Worm (Caenorhabditis elegans): ENCODE data around the gene W05H9.2.

Gene W05H9.2

DNA sequence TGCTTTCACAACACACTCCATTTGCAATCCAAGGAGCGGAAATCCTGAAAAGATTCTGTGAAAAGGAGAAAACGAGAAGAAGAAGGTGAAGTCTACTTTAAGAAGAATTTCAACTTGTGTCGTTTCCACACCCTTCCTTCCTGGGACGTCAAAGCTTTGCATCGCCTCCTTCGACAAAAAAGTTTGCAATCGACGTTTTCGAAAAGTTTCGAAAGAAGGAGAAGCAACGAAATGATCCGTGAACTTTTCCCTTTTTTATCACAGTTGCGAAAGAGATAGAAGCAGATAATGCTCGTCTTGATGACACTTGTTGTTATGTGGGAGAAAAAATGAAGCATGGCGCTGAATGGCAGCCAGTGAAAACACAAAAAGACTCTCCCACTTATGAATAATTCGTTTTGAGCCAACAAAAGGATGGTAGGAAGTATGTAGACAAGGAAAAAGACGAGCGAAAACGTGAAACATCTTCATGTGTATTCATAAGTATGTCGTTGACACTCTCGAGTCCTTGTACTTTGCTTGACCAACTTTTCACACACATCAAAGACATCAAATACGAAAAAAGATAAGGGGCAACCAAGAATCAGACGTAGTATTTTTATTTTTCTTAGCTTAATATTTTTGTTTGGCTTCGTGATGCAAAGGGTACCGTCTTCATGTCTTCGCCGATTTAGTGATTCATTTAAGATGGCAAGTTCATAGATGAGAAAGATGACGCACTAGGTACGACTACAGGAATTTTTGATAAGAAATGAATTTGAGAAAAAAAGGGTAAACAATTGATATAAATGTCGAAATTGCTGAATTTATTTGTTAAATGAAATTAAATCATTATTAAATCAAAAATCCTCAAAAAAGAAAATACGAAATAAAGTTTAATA is 17.8 kb upstream of the W05H9.2 start:
- TF ChIP-seq W03F9.2 (tag; optimal IDR thresholded peaks at IDR 0.05) (no peak), him-1 (tag; optimal IDR thresholded peaks at IDR 0.05) (no peak), dao-5 (tag; optimal IDR thresholded peaks at IDR 0.05) (no peak)

DNA sequence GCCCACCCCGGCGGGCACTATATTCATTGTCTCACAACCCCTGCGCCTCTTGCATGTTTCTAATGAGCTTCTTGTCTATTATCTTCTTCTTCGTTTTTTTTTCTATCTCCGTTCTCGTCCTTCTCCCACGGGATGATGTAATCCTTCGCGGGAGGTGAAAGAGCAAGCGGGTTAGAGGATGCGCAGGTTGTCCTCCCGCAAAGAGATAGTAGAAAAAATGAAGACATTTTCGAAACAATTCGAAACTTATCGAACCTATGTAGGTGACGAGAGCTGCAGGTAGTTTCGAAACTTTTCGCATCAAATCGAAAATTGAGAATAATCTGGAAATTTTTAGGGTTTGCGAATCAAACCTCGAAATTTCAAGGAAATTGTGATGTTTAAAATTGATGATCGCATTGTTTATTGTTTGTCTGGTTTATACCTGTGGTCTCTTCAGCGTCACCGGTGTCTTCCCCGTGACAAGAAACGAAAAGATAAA is 16.5 kb upstream of the W05H9.2 start:
- TF ChIP-seq W03F9.2 (tag; optimal IDR thresholded peaks at IDR 0.05) = no peak
- TF ChIP-seq dao-5 (tag; optimal IDR thresholded peaks at IDR 0.05) = no peak
- TF ChIP-seq him-1 (tag; optimal IDR thresholded peaks at IDR 0.05) = no peak

DNA sequence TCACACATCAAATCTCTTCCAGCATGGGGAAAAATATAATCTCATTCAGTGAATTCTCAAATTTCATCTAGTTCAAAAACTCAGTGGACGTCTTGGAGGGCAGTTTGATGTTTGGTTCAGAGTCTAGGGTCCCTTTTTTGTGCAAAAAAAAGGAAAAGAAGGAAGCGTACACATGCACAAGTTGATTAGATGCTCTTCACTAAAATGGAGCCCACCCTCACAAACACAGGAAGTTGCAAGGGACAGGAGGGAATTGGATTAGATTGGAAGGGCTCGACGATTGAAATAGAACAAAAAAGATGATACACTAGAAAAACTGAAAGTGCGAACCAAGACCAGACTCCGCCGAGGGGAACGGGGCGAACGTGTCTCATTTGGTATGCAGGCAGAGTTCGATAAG is 16.0 kb upstream of the W05H9.2 start:
- no peak for TF ChIP-seq him-1 (tag; optimal IDR thresholded peaks at IDR 0.05)
- TF ChIP-seq W03F9.2 (tag; optimal IDR thresholded peaks at IDR 0.05) = no peak
- no peak for TF ChIP-seq dao-5 (tag; optimal IDR thresholded peaks at IDR 0.05)

DNA sequence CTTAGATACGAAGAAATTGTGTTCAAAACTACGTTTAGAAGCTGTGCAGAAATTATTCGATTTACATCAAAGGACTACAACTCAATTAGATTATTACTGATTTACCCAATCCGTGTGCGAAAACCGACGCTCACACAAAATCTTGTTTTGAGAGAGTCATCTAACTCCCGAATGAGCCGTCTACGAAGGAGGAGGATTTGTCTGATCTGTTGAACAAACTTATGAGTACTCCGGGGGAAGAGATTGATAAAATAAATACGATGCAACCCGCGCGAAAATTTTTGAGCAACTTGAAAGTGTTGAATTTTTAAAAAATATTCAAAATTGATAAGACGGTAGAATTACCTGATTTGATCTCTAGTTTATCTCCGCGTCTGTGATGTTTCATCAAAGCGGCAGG is 15.5 kb upstream of the W05H9.2 start:
- TF ChIP-seq dao-5 (tag; optimal IDR thresholded peaks at IDR 0.05) = no peak
- no peak for TF ChIP-seq W03F9.2 (tag; optimal IDR thresholded peaks at IDR 0.05)
- TF ChIP-seq him-1 (tag; optimal IDR thresholded peaks at IDR 0.05) = no peak

DNA sequence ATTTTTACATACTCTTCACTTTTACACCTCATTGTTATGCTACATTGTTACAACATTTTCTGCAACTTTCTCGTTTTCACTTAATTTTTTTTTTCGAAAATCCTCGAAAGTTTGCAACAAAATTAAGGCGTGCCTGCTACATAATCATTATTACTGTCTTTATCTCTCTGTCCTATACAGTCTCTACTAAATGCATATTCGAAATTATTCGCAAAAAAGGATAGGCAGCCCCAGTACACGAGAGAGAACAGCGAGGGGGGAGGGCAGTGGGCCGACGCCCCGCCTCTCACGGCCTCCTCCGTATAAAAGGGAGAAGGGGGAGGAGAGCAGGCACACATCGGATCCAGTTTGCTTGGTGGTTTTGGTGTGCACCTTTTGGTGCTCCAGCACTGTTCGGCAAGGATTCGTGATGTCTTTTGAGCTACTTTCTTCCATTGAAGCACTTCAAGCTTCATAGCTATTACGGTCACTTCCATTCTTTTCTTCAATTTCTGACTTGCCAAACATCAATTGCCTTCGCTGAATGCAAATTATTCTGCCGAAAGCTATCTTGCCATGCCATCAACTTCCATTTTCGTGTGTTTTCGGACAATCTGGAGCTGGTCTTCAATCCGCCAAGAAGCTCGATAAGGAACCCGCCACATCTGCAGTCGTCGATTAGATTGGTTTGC is 14.8 kb upstream of the W05H9.2 start:
- no peak for TF ChIP-seq dao-5 (tag; optimal IDR thresholded peaks at IDR 0.05)
- TF ChIP-seq him-1 (tag; optimal IDR thresholded peaks at IDR 0.05) = peak; percentile 45

DNA sequence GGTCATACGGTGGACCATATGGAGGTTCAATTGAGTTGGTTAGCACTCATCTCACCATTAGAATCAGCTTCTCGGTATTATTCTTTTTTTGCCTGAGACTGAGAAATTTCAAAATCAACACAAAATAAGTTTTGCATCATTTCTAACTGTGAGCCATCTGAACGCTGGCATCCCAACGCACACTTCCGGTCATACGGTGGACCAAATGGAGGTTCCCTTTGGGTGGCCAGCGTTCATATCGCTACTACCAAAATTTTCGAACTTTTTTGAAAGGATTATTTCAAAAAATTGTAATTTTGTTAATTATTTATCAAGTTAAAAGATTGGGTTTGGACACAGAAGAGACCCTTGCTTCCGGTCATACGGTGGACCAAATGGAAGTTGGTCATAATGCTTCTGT is 14.1 kb upstream of the W05H9.2 start:
- TF ChIP-seq W03F9.2 (tag; optimal IDR thresholded peaks at IDR 0.05) = no peak

DNA sequence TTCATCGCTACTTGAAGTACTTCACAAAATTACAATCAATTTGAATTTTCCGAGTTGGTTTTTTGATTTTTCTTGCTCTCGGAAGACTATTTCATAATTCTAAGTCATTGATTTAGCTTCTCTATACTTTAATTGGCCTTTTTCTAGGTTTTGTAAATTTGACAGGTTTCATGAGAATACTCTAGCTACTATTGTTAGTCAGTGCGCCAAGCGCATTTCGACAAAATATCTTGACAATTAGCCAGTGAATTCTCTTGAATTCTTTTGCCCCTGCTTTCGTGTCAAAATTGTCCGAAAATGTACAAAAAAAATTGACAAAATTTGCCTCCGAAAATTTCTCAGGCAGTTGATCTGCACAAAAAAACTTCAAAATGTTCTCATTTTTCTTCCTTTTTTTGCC is 13.7 kb upstream of the W05H9.2 start:
- TF ChIP-seq W03F9.2 (tag; optimal IDR thresholded peaks at IDR 0.05) (no peak), dao-5 (tag; optimal IDR thresholded peaks at IDR 0.05) (no peak), him-1 (tag; optimal IDR thresholded peaks at IDR 0.05) (no peak)

DNA sequence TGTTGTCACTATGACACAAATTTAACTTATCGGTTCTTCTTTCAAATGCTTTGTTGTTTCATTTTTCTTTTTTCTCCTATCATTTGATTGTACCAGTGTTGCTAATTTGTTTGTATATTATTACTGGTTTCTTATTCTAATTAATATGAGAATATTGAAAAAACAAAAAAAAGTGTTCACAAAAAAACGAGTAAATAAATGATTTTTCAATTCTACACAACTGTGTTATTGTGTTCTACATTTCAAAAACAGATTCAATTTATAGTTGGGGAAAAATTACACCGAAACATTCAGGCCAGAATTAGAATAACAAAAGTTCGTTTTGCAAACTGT is 13.3 kb upstream of the W05H9.2 start:
- TF ChIP-seq W03F9.2 (tag; optimal IDR thresholded peaks at IDR 0.05) = no peak
- TF ChIP-seq him-1 (tag; optimal IDR thresholded peaks at IDR 0.05) = peak; percentile 5

DNA sequence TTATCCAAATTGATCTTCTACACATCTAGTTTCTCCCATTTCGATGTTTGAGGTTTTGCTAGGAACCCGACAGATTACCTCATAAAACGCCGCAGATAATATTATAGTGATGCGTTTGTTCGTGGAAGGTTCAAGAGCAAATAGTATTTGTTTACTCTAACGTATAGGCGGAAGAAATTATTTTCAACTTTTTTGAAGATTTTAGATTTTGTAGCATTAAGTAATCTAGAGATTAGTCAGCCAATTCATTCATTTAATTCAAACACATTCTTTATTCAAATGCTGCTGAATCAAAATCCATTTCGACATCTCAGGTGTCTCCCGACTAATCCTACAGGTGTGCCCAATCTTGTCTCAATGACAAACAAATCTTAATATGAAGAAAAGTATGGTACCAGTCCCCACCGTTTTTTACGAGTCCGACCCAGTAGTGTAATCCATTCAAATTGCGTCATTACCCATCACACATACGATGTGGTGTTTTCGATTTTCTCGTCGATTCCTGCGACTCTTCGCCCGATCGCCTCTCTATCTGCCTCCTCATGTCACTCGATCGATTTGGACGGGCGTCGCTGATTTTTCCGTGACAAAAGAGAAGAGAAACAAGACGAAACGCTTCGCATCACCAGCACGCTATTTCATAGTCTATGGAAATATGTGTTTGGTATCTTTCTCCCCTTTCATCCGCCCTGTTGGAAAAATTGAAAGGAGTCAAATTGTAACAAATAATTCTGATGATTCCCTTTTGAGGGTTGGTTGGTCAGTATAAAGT is 12.8 kb upstream of the W05H9.2 start:
- TF ChIP-seq him-1 (tag; optimal IDR thresholded peaks at IDR 0.05) (no peak), W03F9.2 (tag; optimal IDR thresholded peaks at IDR 0.05) (peak; percentile 30)

DNA sequence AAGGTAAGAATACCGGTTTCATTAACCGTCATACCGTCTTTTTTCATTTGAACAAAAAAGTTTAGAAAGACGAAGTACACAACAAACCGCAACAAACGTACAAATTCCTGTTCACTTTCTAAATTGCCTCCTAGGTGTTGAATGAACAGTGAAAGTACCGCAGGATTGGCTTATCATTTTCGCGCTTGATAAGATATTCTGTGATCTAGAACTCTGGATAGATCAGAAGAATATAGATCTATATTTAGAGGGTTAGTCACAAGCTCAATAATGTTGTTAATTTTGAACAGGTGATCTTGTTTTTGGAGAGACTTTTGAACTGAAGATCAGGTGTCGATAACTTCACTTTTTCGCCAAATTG is 12.2 kb upstream of the W05H9.2 start:
- TF ChIP-seq dao-5 (tag; optimal IDR thresholded peaks at IDR 0.05) (no peak), W03F9.2 (tag; optimal IDR thresholded peaks at IDR 0.05) (no peak), him-1 (tag; optimal IDR thresholded peaks at IDR 0.05) (no peak)

DNA sequence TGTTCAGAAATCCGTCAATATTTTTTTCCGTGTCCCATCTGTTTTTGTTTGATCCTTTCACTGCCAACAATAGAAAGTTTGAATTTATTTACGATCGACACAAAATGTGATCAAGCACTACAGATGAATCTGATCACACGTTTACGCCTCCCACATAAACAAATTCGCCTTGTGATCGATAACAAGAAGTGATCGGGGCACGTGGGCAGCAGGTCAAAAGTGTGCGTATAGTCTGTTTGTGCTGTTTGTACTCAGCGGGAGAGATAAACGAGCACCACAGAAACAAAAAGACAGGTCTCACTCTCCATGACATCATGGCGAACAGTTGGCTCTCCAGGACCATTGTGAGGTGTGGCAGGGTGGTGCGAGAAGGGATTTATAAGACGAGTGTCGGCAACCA is 11.3 kb upstream of the W05H9.2 start:
- TF ChIP-seq W03F9.2 (tag; optimal IDR thresholded peaks at IDR 0.05) (no peak), dao-5 (tag; optimal IDR thresholded peaks at IDR 0.05) (peak; percentile 32)

DNA sequence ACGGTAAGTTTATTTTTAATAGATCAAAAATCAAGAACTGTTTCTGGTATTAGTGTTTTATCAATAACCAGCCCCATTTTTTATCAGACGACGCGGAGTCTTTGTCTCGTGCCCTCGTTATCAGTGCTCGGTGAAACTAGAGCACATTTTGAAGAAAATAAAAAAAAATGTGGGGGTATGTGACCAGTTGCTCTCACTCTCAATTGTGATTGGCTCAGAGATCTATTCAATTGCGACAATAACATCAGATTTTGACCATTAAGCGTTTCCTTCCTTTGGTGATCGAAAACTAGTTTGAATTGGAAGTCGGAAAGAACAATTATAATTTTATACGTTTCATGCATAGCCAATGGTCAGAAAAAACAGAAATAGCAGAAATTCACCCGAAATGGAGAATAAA is 10.4 kb upstream of the W05H9.2 start:
- TF ChIP-seq W03F9.2 (tag; optimal IDR thresholded peaks at IDR 0.05) (no peak), dao-5 (tag; optimal IDR thresholded peaks at IDR 0.05) (no peak), him-1 (tag; optimal IDR thresholded peaks at IDR 0.05) (no peak)

DNA sequence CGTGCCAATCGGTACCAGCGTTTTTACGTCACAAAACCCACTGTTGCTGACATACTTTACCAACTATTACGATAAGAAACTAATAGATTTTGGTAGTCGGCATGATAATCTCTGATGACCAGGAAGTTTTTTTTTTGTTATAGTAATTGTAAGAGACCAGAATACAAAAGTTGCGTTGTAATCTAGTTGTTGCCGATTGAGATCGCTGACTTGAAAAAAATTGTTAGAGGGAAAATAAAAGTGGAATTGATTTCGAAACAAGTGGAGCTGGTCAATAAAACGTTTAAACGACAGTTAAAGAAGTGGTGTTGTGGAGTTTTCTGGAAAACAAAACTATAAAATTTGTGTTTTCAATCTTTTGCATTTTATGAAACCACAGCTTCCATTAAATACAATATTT is 9.9 kb upstream of the W05H9.2 start:
- TF ChIP-seq W03F9.2 (tag; optimal IDR thresholded peaks at IDR 0.05) (no peak), him-1 (tag; optimal IDR thresholded peaks at IDR 0.05) (no peak), dao-5 (tag; optimal IDR thresholded peaks at IDR 0.05) (no peak)

DNA sequence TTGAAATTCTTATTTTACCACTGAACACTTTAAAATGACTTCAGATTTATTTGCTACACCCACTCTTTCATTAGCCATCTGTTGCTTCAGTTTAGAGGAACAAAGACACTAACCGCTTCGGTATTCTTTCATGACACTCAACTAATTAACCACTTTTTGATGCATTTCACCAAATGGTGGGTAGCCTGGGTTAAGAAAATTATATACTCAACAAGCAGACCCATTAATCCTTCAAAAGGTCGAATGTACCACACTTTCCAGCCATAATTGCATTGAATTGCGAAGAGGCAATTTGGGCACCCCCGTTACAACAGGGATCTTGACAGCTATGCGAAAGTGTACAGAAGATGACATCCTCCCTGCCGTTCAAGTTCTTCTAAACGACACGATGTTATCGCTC is 8.4 kb upstream of the W05H9.2 start:
- no peak for TF ChIP-seq W03F9.2 (tag; optimal IDR thresholded peaks at IDR 0.05)
- TF ChIP-seq dao-5 (tag; optimal IDR thresholded peaks at IDR 0.05) = no peak
- TF ChIP-seq him-1 (tag; optimal IDR thresholded peaks at IDR 0.05) = no peak

Measured in whole organism, L4/young adult.